Worm (Caenorhabditis elegans): ENCODE results near the gene nhr-208.

DNA sequence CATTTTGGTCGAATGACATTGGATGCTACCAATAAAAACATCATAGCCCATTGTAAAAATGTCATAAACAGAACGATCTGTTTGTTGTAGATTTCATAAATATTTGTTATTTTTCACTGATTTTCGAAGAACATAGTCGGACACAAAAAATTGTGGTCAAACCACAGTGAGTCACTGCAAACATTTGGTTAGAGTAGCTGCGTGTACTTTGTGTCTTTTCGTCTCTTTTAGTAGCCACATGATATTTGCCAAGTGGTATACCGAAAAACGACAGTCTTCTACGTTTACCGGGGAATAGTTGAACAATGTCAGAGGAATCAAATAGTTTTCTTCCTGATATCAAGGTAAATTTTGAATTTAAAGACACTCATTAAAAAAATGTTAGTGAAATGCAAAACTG, 2.4 kb upstream of the nhr-208 start, which contains the start of gene nhr-206:
- TF ChIP-seq nhr-28 (tag; optimal IDR thresholded peaks at IDR 0.05) (no peak), nhr-12 (tag; optimal IDR thresholded peaks at IDR 0.05) (no peak), ceh-43 (GFP tag; optimal IDR thresholded peaks at IDR 0.05) (no peak), unc-62 (GFP tag; optimal IDR thresholded peaks at IDR 0.05) (no peak), bed-3 (GFP tag; optimal IDR thresholded peaks at IDR 0.05) (no peak)

All from whole organism, mixed stage, embryonic.